Fruit fly (Drosophila melanogaster) whole organism, embryonic: ENCODE measurements around the gene CG33108.

Experiments used
- Asciz ChIP-seq: fragments of 200-800 bp; sonication (Bioruptor generic); optimal IDR thresholded peaks from 2 replicates; lab custom pipeline; 2017; ENCODE audit warnings: missing biosample characterization, mild to moderate bottlenecking, missing genetic modification characterization, missing genetic modification reagents
- Awh ChIP-seq: fragments of 200-800 bp; sonication (Bioruptor generic); IDR thresholded peaks from 2 replicates; pipeline ENCODE4, ENCODE4 v1.3.6; 2022; ENCODE audit warnings: missing biosample characterization, missing genetic modification characterization
- Blimp-1 ChIP-seq: fragments of 200-800 bp; sonication (Bioruptor generic); optimal IDR thresholded peaks from 3 replicates; lab custom pipeline; 2018; ENCODE audit warnings: missing biosample characterization, missing genetic modification characterization, mild to moderate bottlenecking, moderate library complexity, missing genetic modification reagents
- CG10147 ChIP-seq: fragments of 200-800 bp; sonication (Bioruptor generic); optimal IDR thresholded peaks from 2 replicates; lab custom pipeline; 2019; ENCODE audit warnings: missing biosample characterization, mild to moderate bottlenecking, missing genetic modification characterization, moderate library complexity
- CG10209 ChIP-seq: fragments of 200-800 bp; sonication (Bioruptor generic); optimal IDR thresholded peaks from 3 replicates; lab custom pipeline; 2017; ENCODE audit warnings: missing biosample characterization, mild to moderate bottlenecking, missing genetic modification characterization, missing genetic modification reagents
- CG11247 ChIP-seq: fragments of 200-800 bp; sonication (Bioruptor generic); IDR thresholded peaks from 2 replicates; pipeline ENCODE4 v1.3.6; 2022; ENCODE audit warnings: missing biosample characterization, missing genetic modification characterization
- CG12071 ChIP-seq: fragments of 200-800 bp; sonication (Bioruptor generic); optimal IDR thresholded peaks from 3 replicates; lab custom pipeline; 2018; ENCODE audit warnings: missing biosample characterization, mild to moderate bottlenecking, missing genetic modification characterization
- CG1233 ChIP-seq: fragments of 200-800 bp; sonication (Bioruptor generic); optimal IDR thresholded peaks from 4 replicates; lab custom pipeline; 2018; ENCODE audit warnings: missing biosample characterization, mild to moderate bottlenecking, missing genetic modification characterization
- CG15011 ChIP-seq: fragments of 200-800 bp; sonication (Bioruptor generic); optimal IDR thresholded peaks from 3 replicates; lab custom pipeline; 2018; ENCODE audit warnings: missing biosample characterization, mild to moderate bottlenecking, missing genetic modification characterization
- CG15479 ChIP-seq: fragments of 200-800 bp; sonication (Bioruptor generic); optimal IDR thresholded peaks from 3 replicates; lab custom pipeline; 2019; ENCODE audit warnings: missing biosample characterization, mild to moderate bottlenecking, missing genetic modification characterization, moderate library complexity
- CG17328 ChIP-seq: fragments of 200-800 bp; sonication (Bioruptor generic); IDR thresholded peaks from 2 replicates; pipeline ENCODE4 v1.3.6; 2022; ENCODE audit warnings: missing biosample characterization, missing genetic modification characterization
- CG17385 ChIP-seq: fragments of 200-800 bp; sonication (Bioruptor generic); optimal IDR thresholded peaks from 3 replicates; lab custom pipeline; 2018; ENCODE audit warnings: missing biosample characterization, mild to moderate bottlenecking, missing genetic modification characterization
- CG2202 ChIP-seq: fragments of 200-800 bp; sonication (Bioruptor generic); optimal IDR thresholded peaks from 2 replicates; lab custom pipeline; 2018; ENCODE audit warnings: missing biosample characterization, mild to moderate bottlenecking, missing genetic modification characterization
- CG30020 ChIP-seq: fragments of 200-800 bp; optimal IDR thresholded peaks from 2 replicates; lab custom pipeline; 2019; ENCODE audit warnings: missing biosample characterization, mild to moderate bottlenecking, missing genetic modification characterization, moderate library complexity
- CG3995 ChIP-seq: fragments of 200-800 bp; sonication (Bioruptor generic); optimal IDR thresholded peaks from 3 replicates; lab custom pipeline; 2016; ENCODE audit warnings: missing biosample characterization, missing genetic modification characterization
- CG4707 ChIP-seq: fragments of 200-800 bp; sonication (Bioruptor generic); optimal IDR thresholded peaks from 2 replicates; lab custom pipeline; 2018; ENCODE audit warnings: missing biosample characterization, mild to moderate bottlenecking, missing genetic modification characterization, moderate library complexity
- CG4854 ChIP-seq: fragments of 200-800 bp; sonication (Bioruptor generic); optimal IDR thresholded peaks from 2 replicates; lab custom pipeline; 2016; ENCODE audit warnings: missing biosample characterization, missing genetic modification characterization, inconsistent platforms
- CG6765 ChIP-seq: fragments of 200-800 bp; sonication (Bioruptor generic); optimal IDR thresholded peaks from 3 replicates; lab custom pipeline; 2017; ENCODE audit warnings: missing biosample characterization, mild to moderate bottlenecking, missing genetic modification characterization
- CG7963 ChIP-seq: fragments of 200-800 bp; sonication (Bioruptor generic); IDR thresholded peaks from 3 replicates; pipeline ENCODE4 v1.3.6; 2022; ENCODE audit warnings: missing biosample characterization, missing genetic modification characterization; ENCODE audit not compliant: partially characterized antibody
- CG8924 ChIP-seq: fragments of 200-800 bp; optimal IDR thresholded peaks from 3 replicates; lab custom pipeline; 2019; ENCODE audit warnings: missing biosample characterization, mild to moderate bottlenecking, missing genetic modification characterization, moderate library complexity
- CG9932 ChIP-seq: fragments of 200-800 bp; sonication (Bioruptor generic); IDR thresholded peaks from 2 replicates; pipeline ENCODE4 v1.3.6; 2022; ENCODE audit warnings: missing biosample characterization, missing genetic modification characterization
- CTCF ChIP-seq: fragments of 200-800 bp; sonication (Bioruptor generic); optimal IDR thresholded peaks from 2 replicates; lab custom pipeline; 2017; ENCODE audit warnings: missing biosample characterization, mild to moderate bottlenecking, missing genetic modification characterization, moderate library complexity
- CoRest ChIP-seq: fragments of 200-800 bp; sonication (Bioruptor generic); optimal IDR thresholded peaks from 3 replicates; lab custom pipeline; 2018; ENCODE audit warnings: missing biosample characterization, mild to moderate bottlenecking, missing genetic modification characterization, moderate library complexity
- Dip2 ChIP-seq: fragments of 200-800 bp; sonication (Bioruptor generic); IDR thresholded peaks from 2 replicates; pipeline ENCODE4 v1.3.6; 2022; ENCODE audit warnings: missing biosample characterization, missing genetic modification characterization
- MTF-1 ChIP-seq: fragments of 200-800 bp; sonication (Bioruptor generic); optimal IDR thresholded peaks from 2 replicates; lab custom pipeline; 2018; ENCODE audit warnings: missing biosample characterization, mild to moderate bottlenecking, missing genetic modification characterization, borderline replicate concordance
- TFAM ChIP-seq: fragments of 200-800 bp; sonication (Bioruptor generic); optimal IDR thresholded peaks from 2 replicates; lab custom pipeline; 2017; ENCODE audit warnings: missing biosample characterization, missing genetic modification characterization, inconsistent platforms
- Vsx1 ChIP-seq: fragments of 200-800 bp; sonication (Bioruptor generic); optimal IDR thresholded peaks from 2 replicates; lab custom pipeline; 2017; ENCODE audit warnings: missing biosample characterization, mild to moderate bottlenecking, missing genetic modification characterization, missing genetic modification reagents
- ash1 ChIP-seq: fragments of 200-800 bp; sonication (Bioruptor generic); optimal IDR thresholded peaks from 2 replicates; lab custom pipeline; 2018; ENCODE audit warnings: missing biosample characterization, mild to moderate bottlenecking, missing genetic modification characterization
- cato ChIP-seq: fragments of 200-800 bp; sonication (Bioruptor generic); optimal IDR thresholded peaks from 2 replicates; lab custom pipeline; 2016; ENCODE audit warnings: missing biosample characterization, missing genetic modification characterization, borderline replicate concordance
- caup ChIP-seq: fragments of 200-800 bp; sonication (Bioruptor generic); optimal IDR thresholded peaks from 3 replicates; lab custom pipeline; 2017; ENCODE audit warnings: missing biosample characterization, mild to moderate bottlenecking, missing genetic modification characterization, moderate library complexity; ENCODE audit not compliant: severe bottlenecking
- chif ChIP-seq, 2 experiments: fragments of 200-800 bp; sonication (Bioruptor generic); optimal IDR thresholded peaks; 3 replicates each; lab custom pipeline; 2016; ENCODE audit warnings: missing biosample characterization in 2 of 2, missing genetic modification characterization in 2 of 2
- danr ChIP-seq: fragments of 200-800 bp; sonication (Bioruptor generic); IDR thresholded peaks from 2 replicates; pipeline ENCODE4 v1.3.6; 2022; ENCODE audit warnings: missing biosample characterization, missing genetic modification characterization
- hkb ChIP-seq, 2 experiments: fragments of 200-800 bp in 1 of 2; fragments of >200 bp in 1 of 2; sonication (Bioruptor generic) in 1 of 2; IDR thresholded peaks in 1 of 2; optimal IDR thresholded peaks in 1 of 2; 2 replicates each; pipeline versions ENCODE4 v1.3.6 to Lab custom; 2017 to 2022; ENCODE audit warnings: missing biosample characterization in 1 of 2, missing genetic modification characterization in 1 of 2
- jigr1 ChIP-seq: fragments of 200-800 bp; sonication (Bioruptor generic); IDR thresholded peaks from 3 replicates; pipeline ENCODE4 v1.3.6; 2022; ENCODE audit warnings: missing biosample characterization, missing genetic modification characterization
- lilli ChIP-seq: fragments of 200-800 bp; sonication (Bioruptor generic); optimal IDR thresholded peaks from 3 replicates; lab custom pipeline; 2016; ENCODE audit warnings: missing biosample characterization, missing genetic modification characterization
- mld ChIP-seq: fragments of 200-800 bp; sonication (Bioruptor generic); IDR thresholded peaks from 3 replicates; pipeline ENCODE4 v1.3.6; 2022; ENCODE audit warnings: missing biosample characterization, missing genetic modification characterization; ENCODE audit not compliant: partially characterized antibody
- odd ChIP-seq: fragments of 200-800 bp; sonication (Bioruptor generic); optimal IDR thresholded peaks from 2 replicates; lab custom pipeline; 2017; ENCODE audit warnings: missing biosample characterization, mild to moderate bottlenecking, missing genetic modification characterization
- pan ChIP-seq, 4 experiments: fragments of >200 bp in 3 of 4; fragments of 200-800 bp in 1 of 4; sonication (Bioruptor generic) in 1 of 4; optimal IDR thresholded peaks in 3 of 4; IDR thresholded peaks in 1 of 4; 2 replicates each; pipeline versions ENCODE4 v1.3.6 to Lab custom; 2017 to 2022; ENCODE audit warnings: missing biosample characterization in 2 of 4, missing genetic modification characterization in 2 of 4, mixed read lengths in 1 of 4
- pho ChIP-seq: fragments of 200-800 bp; sonication (Bioruptor generic); optimal IDR thresholded peaks from 2 replicates; lab custom pipeline; 2016; ENCODE audit warnings: missing biosample characterization, missing genetic modification characterization
- pita ChIP-seq: fragments of 200-800 bp; sonication (Bioruptor generic); optimal IDR thresholded peaks from 2 replicates; lab custom pipeline; 2017; ENCODE audit warnings: missing biosample characterization, mild to moderate bottlenecking, missing genetic modification characterization
- slp2 ChIP-seq: fragments of 200-800 bp; sonication (Bioruptor generic); optimal IDR thresholded peaks from 2 replicates; lab custom pipeline; 2016; ENCODE audit warnings: missing biosample characterization, missing genetic modification characterization
- trem ChIP-seq: fragments of 200-800 bp; optimal IDR thresholded peaks from 3 replicates; lab custom pipeline; 2019; ENCODE audit warnings: missing biosample characterization, mild to moderate bottlenecking, missing genetic modification characterization, moderate library complexity
- trh ChIP-seq: fragments of 200-800 bp; sonication (Bioruptor generic); optimal IDR thresholded peaks from 2 replicates; lab custom pipeline; 2016; ENCODE audit warnings: missing biosample characterization, missing genetic modification characterization
- unc-4 ChIP-seq: fragments of 200-800 bp; sonication (Bioruptor generic); IDR thresholded peaks from 2 replicates; pipeline ENCODE4 v1.3.6; 2022; ENCODE audit warnings: missing biosample characterization, missing genetic modification characterization; ENCODE audit not compliant: partially characterized antibody
- vvl ChIP-seq: fragments of 200-800 bp; sonication (Bioruptor generic); IDR thresholded peaks from 2 replicates; pipeline ENCODE4 v1.3.6; 2022; ENCODE audit warnings: missing biosample characterization, missing genetic modification characterization

Gene CG33108

dm6 chr3R:23947002-23947401 is 48.5 kb upstream of the CG33108 start (continued):
- peak; percentile 40; the same call in 1 of the 2 replicates for TF ChIP-seq CG11247 (GFP tag; lab: Robert Waterston, UW)
- no peak for TF ChIP-seq CG15479
- no peak for TF ChIP-seq danr
- no peak for TF ChIP-seq mld
- TF ChIP-seq CG30020 (tag; lab: Kevin White, UChicago): no peak
- TF ChIP-seq CG1233 (GFP tag; lab: Kevin White, UChicago): peak; percentile 45
- peak; percentile 19 for TF ChIP-seq CG10209
- no peak for TF ChIP-seq trem
- no peak for TF ChIP-seq CG7963 (GFP tag; lab: Robert Waterston, UW)
- 0 out of 2 replicates have a peak, but pooled peaks have one; percentile 11 for TF ChIP-seq CG9932 (GFP tag; lab: Robert Waterston, UW)
- TF ChIP-seq odd: peak; percentile 41
- TF ChIP-seq Asciz (GFP tag; lab: Kevin White, UChicago): peak; percentile 68
- TF ChIP-seq unc-4 (GFP tag; lab: Robert Waterston, UW): no peak
- TF ChIP-seq hkb (optimal IDR thresholded peaks at IDR 0.05; lab: Kevin White, UChicago): no peak
- 0 out of 2 replicates have a peak, but pooled peaks have one; percentile 15 for TF ChIP-seq hkb (GFP tag; IDR thresholded peaks at IDR 0.05; lab: Robert Waterston, UW)
- no peak for TF ChIP-seq TFAM (GFP tag; lab: Kevin White, UChicago)
- TF ChIP-seq CoRest (tag; lab: Kevin White, UChicago): peak; percentile 2
- peak; percentile 24 for TF ChIP-seq MTF-1 (GFP tag; lab: Kevin White, UChicago)
- TF ChIP-seq Blimp-1 (GFP tag; lab: Kevin White, UChicago): peak; percentile 22
- TF ChIP-seq cato (GFP tag; lab: Kevin White, UChicago): no peak
- 0 out of 2 replicates have a peak, but pooled peaks have one; percentile 15 for TF ChIP-seq vvl (GFP tag; lab: Robert Waterston, UW)
- no peak for TF ChIP-seq trh (GFP tag; lab: Kevin White, UChicago)
- TF ChIP-seq CG17385 (GFP tag; lab: Kevin White, UChicago): peak; percentile 19
- TF ChIP-seq CG3995: no peak
- TF ChIP-seq pita (GFP tag; lab: Kevin White, UChicago): no peak
- no peak for TF ChIP-seq CTCF (GFP tag; lab: Kevin White, UChicago)
- no peak for TF ChIP-seq Dip2 (GFP tag; lab: Robert Waterston, UW)
- no peak for TF ChIP-seq pho (GFP tag; lab: Kevin White, UChicago)
- TF ChIP-seq caup (GFP tag; lab: Kevin White, UChicago): peak; percentile 9
- no peak for TF ChIP-seq CG10147 (GFP tag; lab: Kevin White, UChicago)
- peak; percentile 6 for TF ChIP-seq CG6765 (GFP tag; lab: Kevin White, UChicago)
- TF ChIP-seq CG15011 (GFP tag; lab: Kevin White, UChicago): no peak
- peak; percentile 54 for TF ChIP-seq CG4707
- TF ChIP-seq CG17328 (GFP tag; lab: Robert Waterston, UW): no peak
- TF ChIP-seq slp2 (GFP tag; lab: Kevin White, UChicago): no peak
- peak; percentile 8 for TF ChIP-seq CG2202 (tag; lab: Kevin White, UChicago)
- peak; percentile 66 for TF ChIP-seq CG12071 (GFP tag; lab: Kevin White, UChicago)
- TF ChIP-seq ash1 (GFP tag; lab: Kevin White, UChicago): no peak
- peak; percentile 10 for TF ChIP-seq Vsx1
- no peak for TF ChIP-seq lilli (GFP tag; lab: Kevin White, UChicago)
- TF ChIP-seq CG8924 (tag; lab: Kevin White, UChicago): peak; percentile 2
- no peak for TF ChIP-seq pan (optimal IDR thresholded peaks at IDR 0.05; lab: Kevin White, UChicago)
- TF ChIP-seq pan (GFP tag; optimal IDR thresholded peaks at IDR 0.05 in 1 of 2, IDR thresholded peaks at IDR 0.05 in 1 of 2): no peak
- no peak for TF ChIP-seq chif (GFP tag; optimal IDR thresholded peaks at IDR 0.05; lab: Kevin White, UChicago)
- no peak for TF ChIP-seq jigr1
- peak; percentile 32; the same call in 1 of the 2 replicates for TF ChIP-seq Awh (GFP tag; lab: Robert Waterston, UW)
- no peak for TF ChIP-seq CG4854
- TF ChIP-seq, all 482 proteins: peak for 68
